Fruit fly (Drosophila melanogaster): ENCODE data around the gene dnc.

Gene dnc

dm6 chrX:3378490-3379091 is 202.4 kb downstream of the dnc start:
- TF ChIP-seq CrebA (GFP tag; optimal IDR thresholded peaks at IDR 0.05; ENCODE audit: borderline replicate concordance) (no peak), OdsH (GFP tag; optimal IDR thresholded peaks at IDR 0.05) (no peak), sage (GFP tag; optimal IDR thresholded peaks at IDR 0.05) (no peak), CG32264 (GFP tag; optimal IDR thresholded peaks at IDR 0.05) (no peak), h (GFP tag; optimal IDR thresholded peaks at IDR 0.05) (no peak), Dfd (GFP tag; optimal IDR thresholded peaks at IDR 0.05) (no peak), woc (GFP tag; optimal IDR thresholded peaks at IDR 0.05) (no peak), Hnf4 (GFP tag; optimal IDR thresholded peaks at IDR 0.05) (no peak)

DNA sequence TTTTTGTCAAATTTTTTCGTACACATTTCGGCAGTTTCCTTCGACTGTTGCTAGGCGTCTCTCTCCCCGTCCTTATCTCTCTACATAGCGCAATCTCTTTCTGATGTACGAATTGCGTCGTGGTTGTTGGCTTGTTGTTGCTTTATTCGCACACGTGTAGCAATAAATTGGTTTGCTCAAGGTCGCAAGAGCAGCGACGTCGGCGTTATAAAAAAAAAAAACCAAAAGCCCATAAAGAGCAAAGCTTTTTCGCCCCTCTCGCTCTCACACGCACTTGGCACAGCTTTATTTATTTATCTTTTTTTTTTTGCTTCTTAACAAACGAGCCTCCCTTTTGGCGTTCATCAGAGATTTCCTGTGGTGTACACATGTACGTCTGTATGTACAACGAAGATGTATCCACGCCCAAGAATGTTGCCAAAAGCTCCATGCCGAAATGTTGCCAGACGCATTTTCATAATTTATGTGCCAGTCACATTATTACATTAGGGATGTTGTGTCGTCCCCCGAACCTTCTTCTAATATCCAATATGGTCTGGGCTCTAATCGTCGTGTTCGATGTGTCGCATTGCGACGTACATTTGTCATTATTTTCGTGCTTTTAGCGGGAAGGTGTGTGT is 203.2 kb downstream of the dnc start:
- no peak for TF ChIP-seq Hnf4 (GFP tag; optimal IDR thresholded peaks at IDR 0.05)
- TF ChIP-seq lola (GFP tag; optimal IDR thresholded peaks at IDR 0.05) = no peak
- TF ChIP-seq foxo (GFP tag; optimal IDR thresholded peaks at IDR 0.05) = no peak
- no peak for TF ChIP-seq Jra (GFP tag; optimal IDR thresholded peaks at IDR 0.05)
- peak; percentile 4 for TF ChIP-seq h (GFP tag; optimal IDR thresholded peaks at IDR 0.05)
- TF ChIP-seq br (GFP tag; optimal IDR thresholded peaks at IDR 0.05) = no peak
- TF ChIP-seq dmrt93B (GFP tag; optimal IDR thresholded peaks at IDR 0.05) = no peak

DNA sequence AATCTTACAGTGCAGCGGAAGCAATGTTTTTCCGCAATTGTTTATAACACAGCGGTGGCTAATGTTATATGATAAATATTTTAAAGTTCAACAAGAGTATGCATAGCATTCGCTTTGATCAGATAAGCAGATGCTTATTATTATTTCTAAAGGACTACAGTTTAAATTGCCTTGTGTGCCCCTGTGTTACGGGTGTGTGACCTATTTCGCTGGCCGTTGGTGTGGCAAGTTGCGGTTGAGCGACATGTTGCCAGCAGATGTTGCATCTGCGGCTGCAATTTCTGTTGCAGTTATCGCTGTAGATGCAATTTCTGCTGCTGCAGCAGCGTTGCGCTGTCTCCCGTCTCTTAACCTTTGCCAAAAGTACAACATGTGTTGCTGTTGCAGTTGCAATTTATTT is 204.0 kb downstream of the dnc start:
- TF ChIP-seq Rel (GFP tag; optimal IDR thresholded peaks at IDR 0.05) (no peak), Rel (tag; optimal IDR thresholded peaks at IDR 0.05) (no peak), Hr83 (GFP tag; optimal IDR thresholded peaks at IDR 0.05; ENCODE audit: poor library complexity, severe bottlenecking) (no peak), Abd-B (GFP tag; optimal IDR thresholded peaks at IDR 0.05) (no peak), psq (GFP tag; optimal IDR thresholded peaks at IDR 0.05) (no peak), dl (GFP tag; optimal IDR thresholded peaks at IDR 0.05; ENCODE audit: insufficient read depth in 1 of 2, partially characterized antibody in 2 of 2) (no peak), ey (GFP tag; optimal IDR thresholded peaks at IDR 0.05) (peak; percentile 5), brk (GFP tag; optimal IDR thresholded peaks at IDR 0.05) (no peak), Hr78 (GFP tag; optimal IDR thresholded peaks at IDR 0.05) (no peak), N (GFP tag; optimal IDR thresholded peaks at IDR 0.05) (no peak), Jra (GFP tag; optimal IDR thresholded peaks at IDR 0.05) (no peak), Sp1 (GFP tag; optimal IDR thresholded peaks at IDR 0.05) (no peak), br (GFP tag; optimal IDR thresholded peaks at IDR 0.05) (no peak), Vsx2 (GFP tag; optimal IDR thresholded peaks at IDR 0.05; ENCODE audit: partially characterized antibody) (no peak), HLH106 (tag; optimal IDR thresholded peaks at IDR 0.05) (peak; percentile 1), Dif (GFP tag; optimal IDR thresholded peaks at IDR 0.05; ENCODE audit: partially characterized antibody) (no peak), fru (GFP tag; optimal IDR thresholded peaks at IDR 0.05) (no peak), Mio (GFP tag; optimal IDR thresholded peaks at IDR 0.05) (no peak), sage (GFP tag; optimal IDR thresholded peaks at IDR 0.05) (no peak), Myc (optimal IDR thresholded peaks at IDR 0.05) (no peak), h (GFP tag; optimal IDR thresholded peaks at IDR 0.05) (no peak), sv (GFP tag; optimal IDR thresholded peaks at IDR 0.05) (no peak), foxo (GFP tag; optimal IDR thresholded peaks at IDR 0.05) (peak in 1 of 2 experiments; percentile 30), dsf (GFP tag; optimal IDR thresholded peaks at IDR 0.05; ENCODE audit: borderline replicate concordance) (no peak), usp (GFP tag; optimal IDR thresholded peaks at IDR 0.05) (no peak), OdsH (GFP tag; optimal IDR thresholded peaks at IDR 0.05) (no peak)

DNA sequence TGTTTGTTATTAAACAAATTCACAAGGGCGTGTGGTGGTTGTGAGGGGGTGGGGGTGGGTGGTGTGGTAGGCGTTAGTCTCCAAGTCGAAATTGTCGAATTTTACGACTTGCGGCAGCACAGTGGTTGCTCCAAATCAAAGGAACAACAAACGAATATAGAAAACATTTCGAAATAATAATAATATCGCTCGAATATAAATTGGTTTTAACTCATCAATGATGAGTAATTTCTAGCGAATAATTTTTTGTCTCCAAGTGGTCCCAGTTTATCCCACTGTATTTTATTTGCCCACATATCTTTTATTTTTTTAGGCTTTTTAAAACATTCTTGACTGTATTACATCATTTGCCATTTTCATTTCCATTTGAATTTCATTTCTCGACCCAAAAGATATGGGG is 204.7 kb downstream of the dnc start:
- TF ChIP-seq usp (GFP tag; optimal IDR thresholded peaks at IDR 0.05) (no peak), sv (GFP tag; optimal IDR thresholded peaks at IDR 0.05) (no peak), dmrt93B (GFP tag; optimal IDR thresholded peaks at IDR 0.05) (peak; percentile 56), h (GFP tag; optimal IDR thresholded peaks at IDR 0.05) (peak; percentile 80), Rel (GFP tag; optimal IDR thresholded peaks at IDR 0.05) (peak; percentile 10), Rel (tag; optimal IDR thresholded peaks at IDR 0.05) (peak; percentile 28), Sp1 (GFP tag; optimal IDR thresholded peaks at IDR 0.05) (peak; percentile 69), tai (GFP tag; optimal IDR thresholded peaks at IDR 0.05) (peak; percentile 17), Hnf4 (GFP tag; optimal IDR thresholded peaks at IDR 0.05) (peak; percentile 70), rgr (GFP tag; optimal IDR thresholded peaks at IDR 0.05) (peak; percentile 75), OdsH (GFP tag; optimal IDR thresholded peaks at IDR 0.05) (peak; percentile 73), dsf (GFP tag; optimal IDR thresholded peaks at IDR 0.05; ENCODE audit: borderline replicate concordance) (no peak), br (GFP tag; optimal IDR thresholded peaks at IDR 0.05) (peak; percentile 69), Myc (optimal IDR thresholded peaks at IDR 0.05) (no peak), fru (GFP tag; optimal IDR thresholded peaks at IDR 0.05) (peak; percentile 75), ey (GFP tag; optimal IDR thresholded peaks at IDR 0.05) (peak; percentile 80), CG32264 (GFP tag; optimal IDR thresholded peaks at IDR 0.05) (peak; percentile 60), brk (GFP tag; optimal IDR thresholded peaks at IDR 0.05) (no peak), foxo (GFP tag; optimal IDR thresholded peaks at IDR 0.05) (peak in 1 of 2 experiments; percentile 78), woc (GFP tag; optimal IDR thresholded peaks at IDR 0.05) (peak; percentile 42), pan (optimal IDR thresholded peaks at IDR 0.05) (no peak), HLH106 (tag; optimal IDR thresholded peaks at IDR 0.05) (peak; percentile 81), GATAd (GFP tag; optimal IDR thresholded peaks at IDR 0.05) (no peak), lola (GFP tag; optimal IDR thresholded peaks at IDR 0.05) (no peak), Vsx2 (GFP tag; optimal IDR thresholded peaks at IDR 0.05; ENCODE audit: partially characterized antibody) (no peak), CG9705 (GFP tag; optimal IDR thresholded peaks at IDR 0.05) (peak; percentile 34)

All from whole organism, wandering third instar larva.